Fruit fly (Drosophila melanogaster) whole organism, adult: ENCODE data around the gene CG17032.

Experiments used
- CG12768 ChIP-seq: fragments of 200-800 bp; sonication (Bioruptor generic); optimal IDR thresholded peaks from 2 replicates; lab custom pipeline; 2017; ENCODE audit warnings: missing biosample characterization, missing genetic modification characterization, mild to moderate bottlenecking, moderate library complexity, missing genetic modification reagents
- CG1620 ChIP-seq: fragments of 200-800 bp; sonication (Bioruptor generic); optimal IDR thresholded peaks from 2 replicates; lab custom pipeline; 2016; ENCODE audit warnings: missing biosample characterization, missing genetic modification characterization
- CG33017 ChIP-seq: fragments of 200-800 bp; sonication (Bioruptor generic); optimal IDR thresholded peaks from 2 replicates; lab custom pipeline; 2018; ENCODE audit warnings: missing biosample characterization, mild to moderate bottlenecking, missing genetic modification characterization, moderate library complexity
- CG7101 ChIP-seq: fragments of 200-800 bp; sonication (Bioruptor generic); optimal IDR thresholded peaks from 2 replicates; lab custom pipeline; 2018; ENCODE audit warnings: missing biosample characterization, mild to moderate bottlenecking, missing genetic modification characterization, moderate library complexity
- Clk ChIP-seq: fragments of 200-800 bp; sonication (Bioruptor generic); optimal IDR thresholded peaks from 2 replicates; lab custom pipeline; 2017; ENCODE audit warnings: missing biosample characterization, missing genetic modification characterization
- Crg-1 ChIP-seq: fragments of 200-800 bp; sonication (Bioruptor generic); optimal IDR thresholded peaks from 2 replicates; lab custom pipeline; 2016; ENCODE audit warnings: missing biosample characterization, missing genetic modification characterization
- kay ChIP-seq: fragments of 200-800 bp; sonication (Bioruptor generic); peaks from one replicate; lab custom pipeline; 2016; ENCODE audit warnings: missing biosample characterization, missing genetic modification characterization, borderline replicate concordance
- toe ChIP-seq: fragments of 200-800 bp; sonication (Bioruptor generic); optimal IDR thresholded peaks from 2 replicates; lab custom pipeline; 2016; ENCODE audit warnings: missing biosample characterization, missing genetic modification characterization

dm6 chr3L:15982148-15982547 lies 23.5 kb downstream of the CG17032 start:
- TF ChIP-seq kay (GFP tag; lab: Kevin White, UChicago) (no peak), Crg-1 (GFP tag; lab: Kevin White, UChicago) (no peak), toe (GFP tag; lab: Kevin White, UChicago) (no peak), Clk (GFP tag; lab: Kevin White, UChicago) (no peak), CG1620 (GFP tag; lab: Kevin White, UChicago) (no peak), CG7101 (tag; lab: Kevin White, UChicago) (no peak), CG33017 (tag; lab: Kevin White, UChicago) (no peak), CG12768 (GFP tag; lab: Kevin White, UChicago) (no peak)
